Fruit fly (Drosophila melanogaster): Measurements from ENCODE around the gene CG13841.

- TF ChIP-seq CG32121 (GFP tag; IDR thresholded peaks at IDR 0.05) (no peak), Snoo (tag; optimal IDR thresholded peaks at IDR 0.05) (no peak), CG14655 (GFP tag; optimal IDR thresholded peaks at IDR 0.05) (no peak), CG12605 (GFP tag; IDR thresholded peaks at IDR 0.05) (no peak), EcR (GFP tag; optimal IDR thresholded peaks at IDR 0.05) (no peak), Pif1B (GFP tag; optimal IDR thresholded peaks at IDR 0.05) (no peak), rn (GFP tag; IDR thresholded peaks at IDR 0.05) (no peak), fd96Ca (GFP tag; IDR thresholded peaks at IDR 0.05) (no peak), CG4496 (GFP tag; IDR thresholded peaks at IDR 0.05) (no peak), CG34367 (tag; optimal IDR thresholded peaks at IDR 0.05) (no peak), Ets98B (GFP tag; IDR thresholded peaks at IDR 0.05) (no peak), CG10348 (GFP tag; IDR thresholded peaks at IDR 0.05) (no peak), CG15710 (tag; optimal IDR thresholded peaks at IDR 0.05) (no peak)
These were observed 47.9 kb downstream of the CG13841 start for dm6 chr3R:22719607-22719949.
